Fruit fly (Drosophila melanogaster) whole organism, embryonic: ENCODE measurements around the gene Rrp45.
A peak's percentile ranks its signal among the peaks of the same experiment; 100 is the strongest.

Experiments used
- Abd-B ChIP-seq: fragments of 200-800 bp; sonication (Bioruptor generic); optimal IDR thresholded peaks from 2 replicates; lab custom pipeline; 2018; ENCODE audit warnings: missing biosample characterization, mild to moderate bottlenecking, missing genetic modification characterization, moderate library complexity
- Bgb ChIP-seq: fragments of 200-800 bp; sonication (Bioruptor generic); IDR thresholded peaks from 2 replicates; pipeline ENCODE4 v1.3.6; 2022; ENCODE audit warnings: missing biosample characterization, missing genetic modification characterization; ENCODE audit not compliant: partially characterized antibody
- CG10209 ChIP-seq: fragments of 200-800 bp; sonication (Bioruptor generic); optimal IDR thresholded peaks from 3 replicates; lab custom pipeline; 2017; ENCODE audit warnings: missing biosample characterization, mild to moderate bottlenecking, missing genetic modification characterization, missing genetic modification reagents
- CG11560 ChIP-seq: fragments of 200-800 bp; sonication (Bioruptor generic); IDR thresholded peaks from 3 replicates; pipeline ENCODE4 v1.3.6; 2022; ENCODE audit warnings: missing biosample characterization, missing genetic modification characterization
- CG12769 ChIP-seq: fragments of 200-800 bp; sonication (Bioruptor generic); optimal IDR thresholded peaks from 2 replicates; lab custom pipeline; 2019; ENCODE audit warnings: missing biosample characterization, mild to moderate bottlenecking, missing genetic modification characterization, moderate library complexity
- CG13123 ChIP-seq: fragments of 200-800 bp; sonication (Bioruptor generic); optimal IDR thresholded peaks from 2 replicates; lab custom pipeline; 2016; ENCODE audit warnings: missing biosample characterization, missing genetic modification characterization
- CG13624 ChIP-seq: fragments of 200-800 bp; sonication (Bioruptor generic); optimal IDR thresholded peaks from 2 replicates; lab custom pipeline; 2016; ENCODE audit warnings: missing biosample characterization, missing genetic modification characterization
- CG1603 ChIP-seq: fragments of 200-800 bp; sonication (Bioruptor generic); optimal IDR thresholded peaks from 2 replicates; lab custom pipeline; 2019; ENCODE audit warnings: missing biosample characterization, mild to moderate bottlenecking, missing genetic modification characterization, moderate library complexity
- CG1792 ChIP-seq: fragments of 200-800 bp; sonication (Bioruptor generic); optimal IDR thresholded peaks from 2 replicates; lab custom pipeline; 2016; ENCODE audit warnings: missing biosample characterization, missing genetic modification characterization
- CG1832 ChIP-seq: fragments of 200-800 bp; sonication (Bioruptor generic); optimal IDR thresholded peaks from 2 replicates; lab custom pipeline; 2017; ENCODE audit warnings: missing biosample characterization, mild to moderate bottlenecking, missing genetic modification characterization, inconsistent platforms
- CG18619 ChIP-seq: fragments of 200-800 bp; sonication (Bioruptor generic); optimal IDR thresholded peaks from 3 replicates; lab custom pipeline; 2017; ENCODE audit warnings: missing biosample characterization, mild to moderate bottlenecking, missing genetic modification characterization
- CG2199 ChIP-seq: fragments of 200-800 bp; sonication (Bioruptor generic); IDR thresholded peaks from 3 replicates; pipeline ENCODE4 v1.3.6; 2022; ENCODE audit warnings: missing biosample characterization, missing genetic modification characterization
- CG2678 ChIP-seq: fragments of 200-800 bp; sonication (Bioruptor generic); optimal IDR thresholded peaks from 3 replicates; lab custom pipeline; 2019; ENCODE audit warnings: missing biosample characterization, mild to moderate bottlenecking, missing genetic modification characterization, moderate library complexity
- CG33213 ChIP-seq: fragments of 200-800 bp; sonication (Bioruptor generic); optimal IDR thresholded peaks from 3 replicates; lab custom pipeline; 2016; ENCODE audit warnings: missing biosample characterization, missing genetic modification characterization
- CG3847 ChIP-seq: fragments of 200-800 bp; sonication (Bioruptor generic); IDR thresholded peaks from 2 replicates; pipeline ENCODE4 v1.3.6; 2022; ENCODE audit warnings: missing biosample characterization, missing genetic modification characterization
- CG6689 ChIP-seq: fragments of 200-800 bp; sonication (Bioruptor generic); IDR thresholded peaks from 2 replicates; pipeline ENCODE4 v1.3.6; 2022; ENCODE audit warnings: missing biosample characterization, missing genetic modification characterization
- CG6791 ChIP-seq: fragments of 200-800 bp; sonication (Bioruptor generic); IDR thresholded peaks from 3 replicates; pipeline ENCODE4 v1.3.6; 2022; ENCODE audit warnings: missing biosample characterization, missing genetic modification characterization; ENCODE audit not compliant: partially characterized antibody
- CG7357 ChIP-seq: fragments of 200-800 bp; sonication (Bioruptor generic); IDR thresholded peaks from 3 replicates; pipeline ENCODE4 v1.3.6; 2022; ENCODE audit warnings: missing biosample characterization, missing genetic modification characterization
- CG7556 ChIP-seq: fragments of 200-800 bp; sonication (Bioruptor generic); optimal IDR thresholded peaks from 2 replicates; lab custom pipeline; 2017; ENCODE audit warnings: missing biosample characterization, mild to moderate bottlenecking, missing genetic modification characterization
- CG7987 ChIP-seq: fragments of 200-800 bp; sonication (Bioruptor generic); optimal IDR thresholded peaks from 2 replicates; lab custom pipeline; 2018; ENCODE audit warnings: missing biosample characterization, mild to moderate bottlenecking, missing genetic modification characterization, moderate library complexity
- CTCF ChIP-seq: fragments of 200-800 bp; sonication (Bioruptor generic); optimal IDR thresholded peaks from 2 replicates; lab custom pipeline; 2017; ENCODE audit warnings: missing biosample characterization, mild to moderate bottlenecking, missing genetic modification characterization, moderate library complexity
- CkIIα-i1 ChIP-seq: fragments of 200-800 bp; sonication (Bioruptor generic); IDR thresholded peaks from 2 replicates; pipeline ENCODE4 v1.3.6; 2022; ENCODE audit warnings: missing biosample characterization, missing genetic modification characterization
- D19A ChIP-seq: fragments of 200-800 bp; optimal IDR thresholded peaks from 3 replicates; lab custom pipeline; 2019; ENCODE audit warnings: missing biosample characterization, mild to moderate bottlenecking, missing genetic modification characterization, moderate library complexity
- Dp ChIP-seq: fragments of 200-800 bp; sonication (Bioruptor generic); optimal IDR thresholded peaks from 2 replicates; lab custom pipeline; 2018; ENCODE audit warnings: missing biosample characterization, mild to moderate bottlenecking, missing genetic modification characterization, moderate library complexity
- Elba2 ChIP-seq: fragments of 200-800 bp; sonication (Bioruptor generic); optimal IDR thresholded peaks from 3 replicates; lab custom pipeline; 2016; ENCODE audit warnings: missing biosample characterization, missing genetic modification characterization
- NFAT ChIP-seq: fragments of 200-800 bp; sonication (Bioruptor generic); IDR thresholded peaks from 2 replicates; pipeline ENCODE4 v1.3.6; 2022; ENCODE audit warnings: missing biosample characterization, missing genetic modification characterization
- Nf-YA ChIP-seq: fragments of 200-800 bp; sonication (Bioruptor generic); IDR thresholded peaks from 2 replicates; pipeline ENCODE4 v1.3.6; 2022; ENCODE audit warnings: missing biosample characterization, missing genetic modification characterization
- Nf-YB ChIP-seq: fragments of 200-800 bp; sonication (Bioruptor generic); optimal IDR thresholded peaks from 3 replicates; lab custom pipeline; 2019; ENCODE audit warnings: missing biosample characterization, mild to moderate bottlenecking, missing genetic modification characterization, moderate library complexity
- PHDP ChIP-seq: fragments of 200-800 bp; sonication (Bioruptor generic); optimal IDR thresholded peaks from 3 replicates; lab custom pipeline; 2018; ENCODE audit warnings: missing biosample characterization, mild to moderate bottlenecking, missing genetic modification characterization, moderate library complexity
- Sin3A ChIP-seq: fragments of >200 bp; optimal IDR thresholded peaks from 2 replicates; lab custom pipeline; 2018
- ap ChIP-seq: fragments of 200-800 bp; sonication (Bioruptor generic); IDR thresholded peaks from 2 replicates; pipeline ENCODE4 v1.3.6; 2022; ENCODE audit warnings: missing biosample characterization, missing genetic modification characterization
- ara ChIP-seq: fragments of 200-800 bp; sonication (Bioruptor generic); IDR thresholded peaks from 2 replicates; pipeline ENCODE4 v1.3.6; 2022; ENCODE audit warnings: missing biosample characterization, missing genetic modification characterization
- ase ChIP-seq: fragments of 200-800 bp; sonication (Bioruptor generic); IDR thresholded peaks from 3 replicates; pipeline ENCODE4 v1.3.6; 2022; ENCODE audit warnings: missing biosample characterization, missing genetic modification characterization
- emc ChIP-seq: fragments of 200-800 bp; sonication (Bioruptor generic); optimal IDR thresholded peaks from 2 replicates; lab custom pipeline; 2016; ENCODE audit warnings: missing biosample characterization, missing genetic modification characterization
- exex ChIP-seq: fragments of 200-800 bp; sonication (Bioruptor generic); optimal IDR thresholded peaks from 4 replicates; lab custom pipeline; 2018; ENCODE audit warnings: missing biosample characterization, mild to moderate bottlenecking, missing genetic modification characterization, moderate library complexity
- gem ChIP-seq: fragments of 200-800 bp; sonication (Bioruptor generic); optimal IDR thresholded peaks from 2 replicates; lab custom pipeline; 2019; ENCODE audit warnings: missing biosample characterization, mild to moderate bottlenecking, missing genetic modification characterization, moderate library complexity
- grau ChIP-seq: fragments of 200-800 bp; optimal IDR thresholded peaks from 3 replicates; lab custom pipeline; 2019; ENCODE audit warnings: missing biosample characterization, mild to moderate bottlenecking, missing genetic modification characterization, moderate library complexity
- gt ChIP-seq: fragments of 200-800 bp; sonication (Bioruptor generic); IDR thresholded peaks from 2 replicates; pipeline ENCODE4 v1.3.6; 2022; ENCODE audit warnings: missing biosample characterization, missing genetic modification characterization
- ham ChIP-seq: fragments of 200-800 bp; sonication (Bioruptor generic); IDR thresholded peaks from 2 replicates; pipeline ENCODE4 v1.3.6; 2022; ENCODE audit warnings: missing biosample characterization, missing genetic modification characterization
- hkb ChIP-seq, 2 experiments: fragments of 200-800 bp in 1 of 2; fragments of >200 bp in 1 of 2; sonication (Bioruptor generic) in 1 of 2; IDR thresholded peaks in 1 of 2; optimal IDR thresholded peaks in 1 of 2; 2 replicates each; pipeline versions ENCODE4 v1.3.6 to Lab custom; 2017 to 2022; ENCODE audit warnings: missing biosample characterization in 1 of 2, missing genetic modification characterization in 1 of 2
- inv ChIP-seq: fragments of 200-800 bp; sonication (Bioruptor generic); IDR thresholded peaks from 2 replicates; pipeline ENCODE4 v1.3.6; 2022; ENCODE audit warnings: missing biosample characterization, missing genetic modification characterization; ENCODE audit not compliant: partially characterized antibody
- mirr ChIP-seq: fragments of 200-800 bp; sonication (Bioruptor generic); optimal IDR thresholded peaks from 3 replicates; lab custom pipeline; 2018; ENCODE audit warnings: missing biosample characterization, mild to moderate bottlenecking, missing genetic modification characterization
- nom ChIP-seq: fragments of 200-800 bp; sonication (Bioruptor generic); optimal IDR thresholded peaks from 2 replicates; lab custom pipeline; 2017; ENCODE audit warnings: missing biosample characterization, missing genetic modification characterization, mild to moderate bottlenecking, moderate library complexity, missing genetic modification reagents
- org-1 ChIP-seq: fragments of 200-800 bp; sonication (Bioruptor generic); optimal IDR thresholded peaks from 2 replicates; lab custom pipeline; 2017; ENCODE audit warnings: missing biosample characterization, missing genetic modification characterization
- pan ChIP-seq, 4 experiments: fragments of >200 bp in 3 of 4; fragments of 200-800 bp in 1 of 4; sonication (Bioruptor generic) in 1 of 4; optimal IDR thresholded peaks in 3 of 4; IDR thresholded peaks in 1 of 4; 2 replicates each; pipeline versions ENCODE4 v1.3.6 to Lab custom; 2017 to 2022; ENCODE audit warnings: missing biosample characterization in 2 of 4, missing genetic modification characterization in 2 of 4, mixed read lengths in 1 of 4
- pho ChIP-seq: fragments of 200-800 bp; sonication (Bioruptor generic); optimal IDR thresholded peaks from 2 replicates; lab custom pipeline; 2016; ENCODE audit warnings: missing biosample characterization, missing genetic modification characterization
- rib ChIP-seq: fragments of 200-800 bp; sonication (Bioruptor generic); IDR thresholded peaks from 2 replicates; pipeline ENCODE4 v1.3.6; 2022; ENCODE audit warnings: missing biosample characterization, missing genetic modification characterization
- sens ChIP-seq: fragments of 200-800 bp; sonication (Bioruptor generic); peaks from one replicate; lab custom pipeline; 2016; ENCODE audit warnings: missing biosample characterization, missing genetic modification characterization
- so ChIP-seq: fragments of 200-800 bp; sonication (Bioruptor generic); IDR thresholded peaks from 3 replicates; pipeline ENCODE4 v1.3.6; 2022; ENCODE audit warnings: missing biosample characterization, missing genetic modification characterization
- tna ChIP-seq: fragments of 200-800 bp; sonication (Bioruptor generic); IDR thresholded peaks from 2 replicates; pipeline ENCODE4 v1.3.6; 2022; ENCODE audit warnings: missing biosample characterization, missing genetic modification characterization; ENCODE audit not compliant: partially characterized antibody
- zen ChIP-seq: fragments of 200-800 bp; sonication (Bioruptor generic); optimal IDR thresholded peaks from 3 replicates; lab custom pipeline; 2018; ENCODE audit warnings: missing biosample characterization, mild to moderate bottlenecking, missing genetic modification characterization, moderate library complexity

Rrp45 gene

DNA sequence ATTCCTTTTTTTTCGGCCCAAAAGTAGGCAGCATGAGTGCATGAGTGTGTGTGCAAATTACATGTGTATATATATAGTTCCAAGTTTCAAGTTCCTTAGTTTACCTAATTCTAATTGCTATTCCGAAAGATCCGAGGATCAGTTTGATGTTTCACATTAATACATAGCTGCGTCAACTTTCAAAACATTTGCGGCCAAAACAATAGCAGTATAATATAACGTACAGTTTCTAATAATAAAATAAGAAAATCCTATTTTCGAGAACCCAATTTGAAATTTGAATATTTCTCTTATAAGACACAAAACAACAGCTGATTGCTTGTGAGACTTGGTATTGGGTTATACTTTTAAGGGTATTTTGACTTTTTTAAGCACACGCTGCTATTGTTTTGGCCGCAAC is 48.0 kb upstream of the Rrp45 start (continued):
- TF ChIP-seq Bgb (GFP tag; lab: Robert Waterston, UW) (no peak), Nf-YB (GFP tag; lab: Kevin White, UChicago) (no peak), CG1792 (GFP tag; lab: Kevin White, UChicago) (no peak), Elba2 (GFP tag; lab: Kevin White, UChicago) (peak; percentile 57), CG18619 (GFP tag; lab: Kevin White, UChicago) (no peak), CG7556 (no peak), CTCF (peak; percentile 41), gt (no peak), CG11560 (tag; lab: Robert Waterston, UW) (no peak), CG10209 (GFP tag; lab: Kevin White, UChicago) (no peak), ham (GFP tag; lab: Robert Waterston, UW) (no peak), Dp (GFP tag; lab: Kevin White, UChicago) (no peak), inv (GFP tag; lab: Robert Waterston, UW) (no peak), CG3847 (GFP tag; lab: Robert Waterston, UW) (no peak), ara (no peak), gem (tag; lab: Kevin White, UChicago) (peak; percentile 36), grau (tag; lab: Kevin White, UChicago) (no peak), pho (GFP tag; lab: Kevin White, UChicago) (no peak), CG6689 (GFP tag; lab: Robert Waterston, UW) (no peak), zen (peak; percentile 28), hkb (optimal IDR thresholded peaks at IDR 0.05; lab: Kevin White, UChicago) (no peak), hkb (GFP tag; IDR thresholded peaks at IDR 0.05; lab: Robert Waterston, UW) (0 out of 2 replicates have a peak, but pooled peaks have one; percentile 19), org-1 (GFP tag; lab: Kevin White, UChicago) (no peak), NFAT (no peak), CG13123 (GFP tag; lab: Kevin White, UChicago) (no peak), CG1832 (GFP tag; lab: Kevin White, UChicago) (no peak), tna (no peak), pan (optimal IDR thresholded peaks at IDR 0.05; lab: Kevin White, UChicago) (no peak), pan (GFP tag; optimal IDR thresholded peaks at IDR 0.05 in 1 of 2, IDR thresholded peaks at IDR 0.05 in 1 of 2) (no peak), CG1603 (tag; lab: Kevin White, UChicago) (peak; percentile 2), ap (GFP tag; lab: Robert Waterston, UW) (no peak), ase (GFP tag; lab: Robert Waterston, UW) (no peak)

DNA sequence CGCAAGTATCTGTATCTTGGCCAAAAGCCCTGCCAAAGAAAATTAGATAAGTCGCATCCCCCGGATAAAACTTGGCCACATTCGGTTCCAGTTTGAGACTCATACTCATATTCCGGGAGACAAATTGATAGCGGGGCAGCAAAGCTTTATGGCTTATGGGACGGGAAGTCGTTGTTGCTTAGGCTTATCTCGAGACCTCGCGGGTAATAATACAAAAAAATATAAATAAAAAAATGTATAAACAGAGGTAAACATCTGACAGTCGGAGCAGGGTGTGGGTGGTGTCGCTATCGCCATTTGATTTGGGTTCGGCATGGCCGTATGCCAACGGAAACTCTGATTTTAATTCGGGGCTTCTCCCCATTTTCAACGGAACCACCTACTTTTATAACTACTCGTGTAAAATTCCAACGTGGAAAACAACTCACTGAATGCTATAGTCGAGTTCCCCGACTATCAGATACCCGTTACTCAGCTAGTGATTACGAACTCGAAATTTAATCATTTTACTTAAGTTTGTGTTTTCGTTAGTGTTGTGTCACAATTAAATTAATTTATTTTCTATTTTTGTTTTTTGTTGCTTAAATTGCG is 46.6 kb upstream of the Rrp45 start:
- peak; percentile 34 for TF ChIP-seq CG12769
- TF ChIP-seq emc (GFP tag; lab: Kevin White, UChicago), result no peak
- TF ChIP-seq sens (GFP tag; lab: Kevin White, UChicago), result peak; percentile 31
- TF ChIP-seq so (GFP tag; lab: Robert Waterston, UW), result no peak
- peak; percentile 5 for TF ChIP-seq mirr (GFP tag; lab: Kevin White, UChicago)
- TF ChIP-seq D19A (tag; lab: Kevin White, UChicago), result no peak
- TF ChIP-seq Abd-B (GFP tag; lab: Kevin White, UChicago), result no peak
- no peak for TF ChIP-seq PHDP (tag; lab: Kevin White, UChicago)
- no peak for TF ChIP-seq CG6791
- no peak for TF ChIP-seq nom (GFP tag; lab: Kevin White, UChicago)
- TF ChIP-seq CkIIα-i1 (GFP tag; lab: Robert Waterston, UW), result no peak
- TF ChIP-seq CG33213 (GFP tag; lab: Kevin White, UChicago), result no peak
- no peak for TF ChIP-seq CG7357 (GFP tag; lab: Robert Waterston, UW)
- TF ChIP-seq CG7987 (GFP tag; lab: Kevin White, UChicago), result no peak
- TF ChIP-seq CG13624 (GFP tag; lab: Kevin White, UChicago), result no peak
- 0 out of 3 replicates have a peak, but pooled peaks have one; percentile 16 for TF ChIP-seq CG2199 (GFP tag; lab: Robert Waterston, UW)
- TF ChIP-seq exex (tag; lab: Kevin White, UChicago), result peak; percentile 3
- TF ChIP-seq CG2678 (tag; lab: Kevin White, UChicago), result peak; percentile 10
- TF ChIP-seq rib (GFP tag; lab: Robert Waterston, UW), result no peak
- no peak for TF ChIP-seq Nf-YA (GFP tag; lab: Robert Waterston, UW)
- TF ChIP-seq Sin3A (lab: Kevin White, UChicago), result no peak
